Worm (Caenorhabditis elegans) whole organism, mixed stage, embryonic: Measurements from ENCODE around the gene oac-40.

Experiments used
- blmp-1 ChIP-seq: fragments of 150-350 bp; optimal IDR thresholded peaks from 2 replicates; lab custom pipeline; 2014; ENCODE audit warnings: missing biosample characterization, missing genetic modification characterization
- elt-3 ChIP-seq: fragments of 150-350 bp; optimal IDR thresholded peaks from 2 replicates; lab custom pipeline; 2014; ENCODE audit warnings: missing biosample characterization, missing genetic modification characterization
- lin-13 ChIP-seq: fragments of 150-350 bp; optimal IDR thresholded peaks from 2 replicates; lab custom pipeline; 2014; ENCODE audit warnings: missing biosample characterization, missing genetic modification characterization
- nhr-12 ChIP-seq: fragments of 150-350 bp; optimal IDR thresholded peaks from 2 replicates; lab custom pipeline; 2014; ENCODE audit warnings: missing biosample characterization, missing genetic modification characterization
- nhr-76 ChIP-seq: sonication (generic microtip); optimal IDR thresholded peaks from 2 replicates; lab custom pipeline; 2017; ENCODE audit warnings: missing biosample characterization, missing genetic modification characterization
- pha-4 ChIP-seq: fragments of 150-350 bp; optimal IDR thresholded peaks from 2 replicates; lab custom pipeline; 2018; ENCODE audit warnings: missing biosample characterization, missing genetic modification reagents, missing genetic modification characterization
- unc-62 ChIP-seq: fragments of 150-350 bp; optimal IDR thresholded peaks from 2 replicates; lab custom pipeline; 2014; ENCODE audit warnings: missing biosample characterization, missing genetic modification reagents, missing genetic modification characterization
- ztf-11 ChIP-seq: fragments of 150-350 bp; optimal IDR thresholded peaks from 2 replicates; lab custom pipeline; 2014; ENCODE audit warnings: missing biosample characterization, missing genetic modification characterization

- TF ChIP-seq nhr-12 (no peak), elt-3 (tag; lab: Kevin White, UChicago) (no peak), pha-4 (no peak), nhr-76 (tag; lab: Kevin White, UChicago) (no peak), unc-62 (GFP tag; lab: Kevin White, UChicago) (no peak), blmp-1 (tag; lab: Kevin White, UChicago) (no peak), ztf-11 (tag; lab: Kevin White, UChicago) (no peak), lin-13 (tag; lab: Kevin White, UChicago) (no peak)
Measured at ce11 chrV:8994801-8995200, 21.8 kb upstream of the oac-40 start, which contains the start of gene F59E11.5.
